Worm (Caenorhabditis elegans) whole organism, early embryonic: ENCODE results near the gene R12A1.3.

Source experiments
- B0310.2 ChIP-seq: sonication (generic microtip); optimal IDR thresholded peaks from 2 replicates; lab custom pipeline; 2016; ENCODE audit warnings: mild to moderate bottlenecking, missing genetic modification characterization, missing compliant biosample characterization
- F13C5.2 ChIP-seq: sonication (generic microtip); optimal IDR thresholded peaks from 2 replicates; lab custom pipeline; 2017; ENCODE audit warnings: mild to moderate bottlenecking, missing genetic modification characterization, inconsistent platforms, missing compliant biosample characterization
- ama-1 ChIP-seq: fragments of 150-350 bp; optimal IDR thresholded peaks from 2 replicates; lab custom pipeline; 2014
- ceh-13 ChIP-seq: fragments of 200-800 bp; sonication (Bioruptor generic); optimal IDR thresholded peaks from 2 replicates; lab custom pipeline; 2018; ENCODE audit warnings: mild to moderate bottlenecking, missing genetic modification characterization, missing compliant biosample characterization
- ceh-36 ChIP-seq: sonication (generic microtip); optimal IDR thresholded peaks from 2 replicates; lab custom pipeline; 2016; ENCODE audit warnings: missing genetic modification characterization, inconsistent platforms, missing compliant biosample characterization
- flt-1 ChIP-seq: fragments of 200-800 bp; sonication (Bioruptor generic); IDR thresholded peaks from 2 replicates; pipeline ENCODE4 v1.3.6; 2022; ENCODE audit warnings: missing genetic modification characterization, missing compliant biosample characterization
- hmbx-1 ChIP-seq: sonication (generic microtip); optimal IDR thresholded peaks from 2 replicates; lab custom pipeline; 2016; ENCODE audit warnings: mild to moderate bottlenecking, missing genetic modification characterization, missing compliant biosample characterization
- hmg-4 ChIP-seq: fragments of 200-800 bp; sonication (Bioruptor generic); optimal IDR thresholded peaks from 2 replicates; lab custom pipeline; 2018; ENCODE audit warnings: mild to moderate bottlenecking, missing genetic modification characterization, missing compliant biosample characterization
- hnd-1 ChIP-seq: sonication (generic microtip); optimal IDR thresholded peaks from 2 replicates; lab custom pipeline; 2016; ENCODE audit warnings: missing genetic modification characterization, missing compliant biosample characterization
- pes-1 ChIP-seq: fragments of 200-800 bp; sonication (Bioruptor generic); IDR thresholded peaks from 2 replicates; pipeline ENCODE4 v1.3.6; 2022; ENCODE audit warnings: missing genetic modification reagents, missing genetic modification characterization, missing compliant biosample characterization
- scrt-1 ChIP-seq: fragments of 200-800 bp; sonication (Bioruptor generic); IDR thresholded peaks from 2 replicates; pipeline ENCODE4 v1.3.6; 2022; ENCODE audit warnings: missing genetic modification characterization, missing compliant biosample characterization
- sea-1 ChIP-seq: fragments of 200-800 bp; sonication (Bioruptor generic); conservative IDR thresholded peaks from 2 replicates; pipeline ENCODE4 v1.3.6; 2022; ENCODE audit warnings: missing genetic modification characterization, missing compliant biosample characterization
- tbx-11 ChIP-seq: fragments of 200-800 bp; sonication (Bioruptor generic); IDR thresholded peaks from 2 replicates; pipeline ENCODE4 v1.3.6; 2022; ENCODE audit warnings: missing genetic modification characterization, missing compliant biosample characterization
- tra-4 ChIP-seq: sonication (generic microtip); optimal IDR thresholded peaks from 2 replicates; lab custom pipeline; 2017; ENCODE audit warnings: missing genetic modification characterization, missing compliant biosample characterization

- no peak for TF ChIP-seq ama-1 (lab: Kevin White, UChicago)
- TF ChIP-seq tra-4 (tag; lab: Kevin White, UChicago) = no peak
- TF ChIP-seq scrt-1 (GFP tag; lab: Robert Waterston, UW) = no peak
- no peak for TF ChIP-seq ceh-13 (GFP tag; lab: Kevin White, UChicago)
- TF ChIP-seq ceh-36 = no peak
- no peak for TF ChIP-seq pes-1 (GFP tag; lab: Robert Waterston, UW)
- TF ChIP-seq F13C5.2 (tag; lab: Kevin White, UChicago) = no peak
- no peak for TF ChIP-seq hmbx-1 (tag; lab: Kevin White, UChicago)
- TF ChIP-seq sea-1 (GFP tag; lab: Robert Waterston, UW) = no peak
- TF ChIP-seq flt-1 (GFP tag; lab: Robert Waterston, UW) = no peak
- no peak for TF ChIP-seq B0310.2 (tag; lab: Kevin White, UChicago)
- TF ChIP-seq hnd-1 (tag; lab: Kevin White, UChicago) = no peak
- TF ChIP-seq hmg-4 (GFP tag; lab: Kevin White, UChicago) = no peak
- TF ChIP-seq tbx-11 (GFP tag; lab: Robert Waterston, UW) = no peak
Observed at ce11 chrV:1447079-1447478, 21.5 kb upstream of the R12A1.3 start, which contains the start of gene cnc-4.
